Worm (Caenorhabditis elegans) whole organism, young adult: ENCODE data around the gene Y56A3A.16.

Source experiments
- B0261.1 ChIP-seq: sonication (generic microtip); optimal IDR thresholded peaks from 2 replicates; lab custom pipeline; 2016; ENCODE audit warnings: mild to moderate bottlenecking, missing genetic modification characterization, moderate library complexity, missing compliant biosample characterization
- F52B5.7 ChIP-seq: sonication (generic microtip); optimal IDR thresholded peaks from 2 replicates; lab custom pipeline; 2016; ENCODE audit warnings: mild to moderate bottlenecking, missing genetic modification characterization, missing compliant biosample characterization
- T26A5.8 ChIP-seq: sonication (generic microtip); optimal IDR thresholded peaks from 2 replicates; lab custom pipeline; 2016; ENCODE audit warnings: missing genetic modification characterization, missing compliant biosample characterization
- Y53F4B.3 ChIP-seq: fragments of 200-800 bp; sonication (Bioruptor generic); IDR thresholded peaks from 2 replicates; pipeline ENCODE4 v1.3.6; 2022; ENCODE audit warnings: missing genetic modification reagents, missing genetic modification characterization, missing compliant biosample characterization
- ama-1 ChIP-seq, 3 experiments: fragments of 150-350 bp in 1 of 3; sonication (generic microtip) in 2 of 3; optimal IDR thresholded peaks; 2 replicates each; lab custom pipeline; 2014 to 2018; ENCODE audit warnings: missing biosample characterization in 2 of 3, missing genetic modification characterization in 2 of 3, missing genetic modification reagents in 2 of 3
- atf-7 ChIP-seq: sonication (generic microtip); optimal IDR thresholded peaks from 2 replicates; lab custom pipeline; 2017; ENCODE audit warnings: mild to moderate bottlenecking, missing genetic modification characterization, missing compliant biosample characterization
- bed-1 ChIP-seq: fragments of 200-800 bp; sonication (Bioruptor generic); IDR thresholded peaks from 2 replicates; pipeline ENCODE4 v1.3.6; 2022; ENCODE audit warnings: missing genetic modification reagents, missing genetic modification characterization, missing compliant biosample characterization
- dpl-1 ChIP-seq: fragments of 150-350 bp; optimal IDR thresholded peaks from 2 replicates; lab custom pipeline; 2014; ENCODE audit warnings: missing biosample characterization, missing genetic modification reagents, missing genetic modification characterization
- hmg-20 ChIP-seq: fragments of 200-800 bp; sonication (Bioruptor generic); IDR thresholded peaks from 2 replicates; pipeline ENCODE4 v1.3.6; 2022; ENCODE audit warnings: missing genetic modification reagents, missing genetic modification characterization, missing compliant biosample characterization
- lsl-1 ChIP-seq: fragments of 200-800 bp; sonication (Bioruptor generic); optimal IDR thresholded peaks from 2 replicates; lab custom pipeline; 2018; ENCODE audit warnings: mild to moderate bottlenecking, missing genetic modification characterization, moderate library complexity, missing compliant biosample characterization
- mes-4 ChIP-seq: sonication (generic microtip); optimal IDR thresholded peaks from 2 replicates; lab custom pipeline; 2016; ENCODE audit warnings: missing genotype, missing genetic modification characterization, missing compliant biosample characterization
- nhr-120 ChIP-seq: fragments of 200-800 bp; sonication (Bioruptor generic); IDR thresholded peaks from 2 replicates; pipeline ENCODE4 v1.3.6; 2022; ENCODE audit warnings: missing genetic modification characterization, missing compliant biosample characterization
- repo-1 ChIP-seq: sonication (generic microtip); optimal IDR thresholded peaks from 2 replicates; lab custom pipeline; 2017; ENCODE audit warnings: mild to moderate bottlenecking, missing genetic modification characterization, missing compliant biosample characterization
- ztf-18 ChIP-seq: sonication (generic microtip); optimal IDR thresholded peaks from 2 replicates; lab custom pipeline; 2016; ENCODE audit warnings: missing genotype, mild to moderate bottlenecking, missing genetic modification characterization, missing compliant biosample characterization

ce11 chrIII:11947527-11947926 is 33.4 kb upstream of the Y56A3A.16 start:
- TF ChIP-seq dpl-1 (GFP tag; lab: Kevin White, UChicago): no peak
- no peak for TF ChIP-seq mes-4
- TF ChIP-seq B0261.1: no peak
- TF ChIP-seq repo-1: no peak
- TF ChIP-seq hmg-20 (GFP tag; lab: Robert Waterston, UW): no peak
- TF ChIP-seq lsl-1: no peak
- no peak for TF ChIP-seq ama-1 (optimal IDR thresholded peaks at IDR 0.05; lab: Kevin White, UChicago)
- no peak for TF ChIP-seq ama-1 (GFP tag; optimal IDR thresholded peaks at IDR 0.05; lab: Kevin White, UChicago)
- no peak for TF ChIP-seq ztf-18 (tag; lab: Kevin White, UChicago)
- TF ChIP-seq nhr-120 (GFP tag; lab: Robert Waterston, UW): no peak
- no peak for TF ChIP-seq Y53F4B.3 (GFP tag; lab: Robert Waterston, UW)
- TF ChIP-seq bed-1 (GFP tag; lab: Robert Waterston, UW): no peak
- no peak for TF ChIP-seq atf-7 (tag; lab: Kevin White, UChicago)
- no peak for TF ChIP-seq F52B5.7 (tag; lab: Kevin White, UChicago)
- no peak for TF ChIP-seq T26A5.8 (tag; lab: Kevin White, UChicago)
